Fruit fly (Drosophila melanogaster): ENCODE measurements around the gene Alp12.

The Alp12 gene

dm6 chr2L:19411966-19412365 is 11.9 kb upstream of the Alp12 start:
- TF ChIP-seq Hmr (GFP tag; optimal IDR thresholded peaks at IDR 0.05) (peak; percentile 49), CG7357 (GFP tag; IDR thresholded peaks at IDR 0.05) (peak; percentile 16; the same call in 1 of the 3 replicates), schlank (tag; optimal IDR thresholded peaks at IDR 0.05) (peak; percentile 33), Dek (tag; optimal IDR thresholded peaks at IDR 0.05) (no peak), CG8290 (GFP tag; optimal IDR thresholded peaks at IDR 0.05) (no peak), CG8290 (tag; optimal IDR thresholded peaks at IDR 0.05) (peak in 1 of 2 experiments; percentile 75), Med (GFP tag) (peak; percentile 39), PHDP (tag; optimal IDR thresholded peaks at IDR 0.05) (peak; percentile 1), CG2120 (GFP tag; optimal IDR thresholded peaks at IDR 0.05) (peak; percentile 15), her (GFP tag; optimal IDR thresholded peaks at IDR 0.05) (no peak), fd3F (GFP tag; optimal IDR thresholded peaks at IDR 0.05) (peak; percentile 30), lab (GFP tag; optimal IDR thresholded peaks at IDR 0.05) (peak; percentile 5), seq (GFP tag; IDR thresholded peaks at IDR 0.05) (peak; percentile 12; the same call in 1 of the 2 replicates), sd (tag; optimal IDR thresholded peaks at IDR 0.05) (peak; percentile 43), B-H2 (GFP tag; optimal IDR thresholded peaks at IDR 0.05) (peak; percentile 21), stc (GFP tag; IDR thresholded peaks at IDR 0.05) (no peak), CG12769 (tag; optimal IDR thresholded peaks at IDR 0.05) (peak; percentile 33), Vsx1 (GFP tag; optimal IDR thresholded peaks at IDR 0.05) (no peak)

- TF ChIP-seq phol (tag; optimal IDR thresholded peaks at IDR 0.05) (peak; percentile 14), CG18262 (tag; optimal IDR thresholded peaks at IDR 0.05) (peak; percentile 14), CG31441 (GFP tag; IDR thresholded peaks at IDR 0.05) (no peak), Oaz (GFP tag; IDR thresholded peaks at IDR 0.05) (no peak), salm (tag; optimal IDR thresholded peaks at IDR 0.05) (no peak), MBD-R2 (GFP tag; IDR thresholded peaks at IDR 0.05) (no peak), GATAe (GFP tag; conservative IDR thresholded peaks at IDR 0.05) (no peak), Hr78 (GFP tag; optimal IDR thresholded peaks at IDR 0.05) (peak in 1 of 2 experiments; percentile 46), dmrt99B (tag; optimal IDR thresholded peaks at IDR 0.05) (peak; percentile 18), jing (GFP tag; optimal IDR thresholded peaks at IDR 0.05) (no peak), Neu2 (GFP tag; optimal IDR thresholded peaks at IDR 0.05; ENCODE audit: borderline replicate concordance) (no peak), cas (GFP tag; IDR thresholded peaks at IDR 0.05) (no peak), H15 (GFP tag; IDR thresholded peaks at IDR 0.05) (no peak), CG12769 (tag; optimal IDR thresholded peaks at IDR 0.05) (peak; percentile 45), sens (GFP tag) (peak; percentile 56), CG1233 (GFP tag; optimal IDR thresholded peaks at IDR 0.05) (no peak), CG11456 (GFP tag; IDR thresholded peaks at IDR 0.05) (no peak), CG18619 (GFP tag; optimal IDR thresholded peaks at IDR 0.05) (no peak), Doc2 (GFP tag; IDR thresholded peaks at IDR 0.05) (no peak), CG2678 (tag; optimal IDR thresholded peaks at IDR 0.05) (peak; percentile 9), CG2129 (GFP tag; IDR thresholded peaks at IDR 0.05; ENCODE audit: partially characterized antibody) (no peak), CG33557 (GFP tag; optimal IDR thresholded peaks at IDR 0.05) (no peak), Spps (tag; optimal IDR thresholded peaks at IDR 0.05) (no peak), twi (tag; optimal IDR thresholded peaks at IDR 0.05) (peak; percentile 16), CG12104 (GFP tag; optimal IDR thresholded peaks at IDR 0.05) (no peak), CG30431 (GFP tag; optimal IDR thresholded peaks at IDR 0.05) (no peak), CG10267 (tag; optimal IDR thresholded peaks at IDR 0.05) (no peak), CG18476 (GFP tag; optimal IDR thresholded peaks at IDR 0.05) (no peak), luna (GFP tag; optimal IDR thresholded peaks at IDR 0.05) (no peak), pan (optimal IDR thresholded peaks at IDR 0.05) (no peak), pan (GFP tag; optimal IDR thresholded peaks at IDR 0.05 in 1 of 2, IDR thresholded peaks at IDR 0.05 in 1 of 2) (no peak), Optix (GFP tag; IDR thresholded peaks at IDR 0.05) (no peak), ham (GFP tag; IDR thresholded peaks at IDR 0.05) (no peak)
Measured at dm6 chr2L:19413118-19413893, 10.5 kb upstream of the Alp12 start.

Measured in whole organism, embryonic.